Fruit fly (Drosophila melanogaster) whole organism, prepupa: ENCODE results near the gene mTerf3.

ENCODE experiments used
- CG10631 ChIP-seq: fragments of 200-800 bp; sonication (Bioruptor generic); optimal IDR thresholded peaks from 2 replicates; lab custom pipeline; 2016; ENCODE audit warnings: missing biosample characterization, missing genetic modification characterization
- CG10669 ChIP-seq: fragments of 200-800 bp; sonication (Bioruptor generic); optimal IDR thresholded peaks from 3 replicates; lab custom pipeline; 2018; ENCODE audit warnings: missing biosample characterization, mild to moderate bottlenecking, missing genetic modification characterization, moderate library complexity
- CG11294 ChIP-seq: fragments of 200-800 bp; sonication (Bioruptor generic); IDR thresholded peaks from 2 replicates; pipeline ENCODE4 v1.3.6; 2022; ENCODE audit warnings: missing biosample characterization, missing genetic modification characterization
- CG11902 ChIP-seq: fragments of 200-800 bp; sonication (Bioruptor generic); optimal IDR thresholded peaks from 3 replicates; lab custom pipeline; 2016; ENCODE audit warnings: missing biosample characterization, missing genetic modification characterization
- CG15336 ChIP-seq: fragments of 200-800 bp; sonication (Bioruptor generic); IDR thresholded peaks from 2 replicates; pipeline ENCODE4 v1.3.6; 2022; ENCODE audit warnings: missing biosample characterization, missing genetic modification characterization
- CG1621 ChIP-seq: fragments of 200-800 bp; sonication (Bioruptor generic); optimal IDR thresholded peaks from 3 replicates; lab custom pipeline; 2018; ENCODE audit warnings: missing biosample characterization, mild to moderate bottlenecking, missing genetic modification characterization
- CG16779 ChIP-seq: fragments of 200-800 bp; sonication (Bioruptor generic); optimal IDR thresholded peaks from 3 replicates; lab custom pipeline; 2017; ENCODE audit warnings: missing biosample characterization, mild to moderate bottlenecking, missing genetic modification characterization
- CG31627 ChIP-seq: fragments of 200-800 bp; sonication (Bioruptor generic); optimal IDR thresholded peaks from 3 replicates; lab custom pipeline; 2016; ENCODE audit warnings: missing biosample characterization, missing genetic modification characterization
- CG32006 ChIP-seq: fragments of 200-800 bp; sonication (Bioruptor generic); optimal IDR thresholded peaks from 3 replicates; lab custom pipeline; 2017; ENCODE audit warnings: missing biosample characterization, mild to moderate bottlenecking, missing genetic modification characterization
- CG6163 ChIP-seq: fragments of 200-800 bp; sonication (Bioruptor generic); IDR thresholded peaks from 3 replicates; pipeline ENCODE4 v1.3.6; 2022; ENCODE audit warnings: missing biosample characterization, missing genetic modification characterization
- CG6276 ChIP-seq: fragments of 200-800 bp; sonication (Bioruptor generic); optimal IDR thresholded peaks from 2 replicates; lab custom pipeline; 2017; ENCODE audit warnings: missing biosample characterization, mild to moderate bottlenecking, missing genetic modification characterization
- CG6808 ChIP-seq: fragments of 200-800 bp; sonication (Bioruptor generic); optimal IDR thresholded peaks from 3 replicates; lab custom pipeline; 2017; ENCODE audit warnings: missing biosample characterization, missing genetic modification characterization, mild to moderate bottlenecking, moderate library complexity, missing genetic modification reagents
- CG6854 ChIP-seq: fragments of 200-800 bp; sonication (Bioruptor generic); optimal IDR thresholded peaks from 2 replicates; lab custom pipeline; 2017; ENCODE audit warnings: missing biosample characterization, mild to moderate bottlenecking, missing genetic modification characterization
- CG7368 ChIP-seq: fragments of 200-800 bp; sonication (Bioruptor generic); optimal IDR thresholded peaks from 3 replicates; lab custom pipeline; 2016; ENCODE audit warnings: missing biosample characterization, missing genetic modification characterization
- CG8119 ChIP-seq: fragments of 200-800 bp; sonication (Bioruptor generic); IDR thresholded peaks from 3 replicates; pipeline ENCODE4 v1.3.6; 2022; ENCODE audit warnings: missing biosample characterization, missing genetic modification characterization
- CG8319 ChIP-seq: fragments of 200-800 bp; sonication (Bioruptor generic); optimal IDR thresholded peaks from 3 replicates; lab custom pipeline; 2016; ENCODE audit warnings: missing biosample characterization, missing genetic modification characterization
- CG8632 ChIP-seq: fragments of 200-800 bp; sonication (Bioruptor generic); optimal IDR thresholded peaks from 3 replicates; lab custom pipeline; 2016; ENCODE audit warnings: missing biosample characterization, missing genetic modification characterization
- CG9139 ChIP-seq: fragments of 200-800 bp; sonication (Bioruptor generic); optimal IDR thresholded peaks from 3 replicates; lab custom pipeline; 2017; ENCODE audit warnings: missing biosample characterization, mild to moderate bottlenecking, missing genetic modification characterization
- Eip75B ChIP-seq: fragments of 200-800 bp; sonication (Bioruptor generic); optimal IDR thresholded peaks from 3 replicates; lab custom pipeline; 2016; ENCODE audit warnings: missing biosample characterization, missing genetic modification characterization
- Eip78C ChIP-seq: fragments of 200-800 bp; sonication (Bioruptor generic); peaks from one replicate; lab custom pipeline; 2016; ENCODE audit warnings: missing biosample characterization, missing genetic modification characterization
- Eip93F ChIP-seq: fragments of 200-800 bp; sonication (Bioruptor generic); optimal IDR thresholded peaks from 2 replicates; lab custom pipeline; 2016; ENCODE audit warnings: missing biosample characterization, mild to moderate bottlenecking, missing genetic modification characterization
- Ets21C ChIP-seq: fragments of 200-800 bp; sonication (Bioruptor generic); optimal IDR thresholded peaks from 3 replicates; lab custom pipeline; 2016; ENCODE audit warnings: missing biosample characterization, missing genetic modification characterization
- Ets96B ChIP-seq: fragments of 200-800 bp; optimal IDR thresholded peaks from 2 replicates; lab custom pipeline; 2019; ENCODE audit warnings: missing biosample characterization, mild to moderate bottlenecking, missing genetic modification characterization, moderate library complexity
- Gug ChIP-seq: fragments of 200-800 bp; sonication (Bioruptor generic); IDR thresholded peaks from 2 replicates; pipeline ENCODE4 v1.3.6; 2022; ENCODE audit warnings: missing biosample characterization, missing genetic modification characterization
- Hr4 ChIP-seq: fragments of 200-800 bp; sonication (Bioruptor generic); optimal IDR thresholded peaks from 3 replicates; lab custom pipeline; 2016; ENCODE audit warnings: missing biosample characterization, missing genetic modification characterization
- Lpt ChIP-seq: fragments of 200-800 bp; sonication (Bioruptor generic); optimal IDR thresholded peaks from 3 replicates; lab custom pipeline; 2016; ENCODE audit warnings: missing biosample characterization, missing genetic modification characterization
- OdsH ChIP-seq: fragments of 200-800 bp; sonication (Bioruptor generic); optimal IDR thresholded peaks from 3 replicates; lab custom pipeline; 2016; ENCODE audit warnings: missing biosample characterization, missing genetic modification characterization
- Sox14 ChIP-seq: fragments of 200-800 bp; sonication (Bioruptor generic); optimal IDR thresholded peaks from 3 replicates; lab custom pipeline; 2016; ENCODE audit warnings: missing biosample characterization, missing genetic modification characterization
- Sox15 ChIP-seq: fragments of 200-800 bp; sonication (Bioruptor generic); optimal IDR thresholded peaks from 3 replicates; lab custom pipeline; 2016; ENCODE audit warnings: missing biosample characterization, missing genetic modification characterization
- achi ChIP-seq: fragments of 200-800 bp; sonication (Bioruptor generic); optimal IDR thresholded peaks from 3 replicates; lab custom pipeline; 2016; ENCODE audit warnings: missing biosample characterization, missing genetic modification characterization
- acj6 ChIP-seq: fragments of 200-800 bp; sonication (Bioruptor generic); optimal IDR thresholded peaks from 3 replicates; lab custom pipeline; 2016; ENCODE audit warnings: missing biosample characterization, missing genetic modification characterization
- dsx ChIP-seq: fragments of 200-800 bp; optimal IDR thresholded peaks from 3 replicates; lab custom pipeline; 2019; ENCODE audit warnings: missing biosample characterization, mild to moderate bottlenecking, missing genetic modification characterization, moderate library complexity; ENCODE audit not compliant: poor library complexity, severe bottlenecking
- esn ChIP-seq: fragments of 200-800 bp; sonication (Bioruptor generic); optimal IDR thresholded peaks from 2 replicates; lab custom pipeline; 2016; ENCODE audit warnings: missing biosample characterization, mild to moderate bottlenecking, missing genetic modification characterization, moderate library complexity
- fd59A ChIP-seq: fragments of 200-800 bp; sonication (Bioruptor generic); optimal IDR thresholded peaks from 2 replicates; lab custom pipeline; 2017; ENCODE audit warnings: missing biosample characterization, mild to moderate bottlenecking, missing genetic modification characterization, missing genetic modification reagents
- fd85E ChIP-seq: fragments of 200-800 bp; sonication (Bioruptor generic); optimal IDR thresholded peaks from 3 replicates; lab custom pipeline; 2016; ENCODE audit warnings: missing biosample characterization, missing genetic modification characterization
- fkh ChIP-seq: fragments of 200-800 bp; sonication (Bioruptor generic); optimal IDR thresholded peaks from 3 replicates; lab custom pipeline; 2017; ENCODE audit warnings: missing biosample characterization, mild to moderate bottlenecking, missing genetic modification characterization, moderate library complexity
- lz ChIP-seq: fragments of 200-800 bp; sonication (Bioruptor generic); optimal IDR thresholded peaks from 3 replicates; lab custom pipeline; 2016; ENCODE audit warnings: missing biosample characterization, missing genetic modification characterization
- salr ChIP-seq, 2 experiments: fragments of 200-800 bp; sonication (Bioruptor generic); optimal IDR thresholded peaks; 3 replicates each; lab custom pipeline; 2016 to 2018; ENCODE audit warnings: missing biosample characterization in 2 of 2, missing genetic modification characterization in 2 of 2, mild to moderate bottlenecking in 1 of 2
- ss ChIP-seq, 2 experiments: fragments of 200-800 bp; sonication (Bioruptor generic); optimal IDR thresholded peaks; 2 replicates in 1 of 2; 3 replicates in 1 of 2; lab custom pipeline; 2017 to 2018; ENCODE audit warnings: mild to moderate bottlenecking in 2 of 2, missing biosample characterization in 2 of 2, missing genetic modification characterization in 2 of 2, moderate library complexity in 1 of 2
- vri ChIP-seq: fragments of 200-800 bp; sonication (Bioruptor generic); optimal IDR thresholded peaks from 3 replicates; lab custom pipeline; 2016; ENCODE audit warnings: missing biosample characterization, mild to moderate bottlenecking, missing genetic modification characterization

Gene mTerf3

DNA sequence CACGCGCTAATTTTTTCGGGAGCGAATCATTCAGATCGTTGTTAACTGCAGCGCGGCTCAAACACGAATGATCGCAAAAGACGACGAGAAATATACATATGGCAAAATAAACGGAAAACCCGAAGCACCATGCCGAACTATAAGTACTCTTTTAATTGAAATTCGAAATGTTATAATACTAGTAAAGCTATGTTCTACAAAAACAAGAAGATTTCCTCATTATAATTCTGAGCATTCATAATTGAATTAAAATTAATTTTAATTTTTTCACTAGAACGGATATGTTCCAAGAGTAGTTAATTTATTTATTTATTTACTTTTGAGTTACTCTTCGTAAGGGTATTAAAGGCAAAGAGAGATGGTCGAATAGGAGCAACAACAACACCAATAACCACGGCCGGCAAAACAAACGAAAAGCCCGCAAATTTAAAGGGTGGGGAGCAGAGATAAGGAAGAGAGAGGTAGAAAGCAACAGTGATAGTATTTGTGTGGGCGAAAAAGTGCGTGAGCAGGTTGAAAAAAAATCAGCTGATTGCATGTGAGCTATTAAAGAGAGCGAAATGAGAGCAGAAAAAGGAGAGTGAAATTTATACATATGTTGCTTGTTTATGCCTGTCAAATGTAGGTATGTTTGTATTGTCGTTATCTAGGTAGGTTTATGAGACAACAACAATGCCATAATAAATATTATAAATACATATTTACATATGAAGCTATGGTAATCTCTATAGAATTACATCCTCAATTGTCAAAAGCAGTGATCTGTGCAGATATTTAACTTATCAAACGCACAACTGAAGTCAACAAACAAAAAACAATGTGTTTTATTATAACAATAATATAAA is 26.9 kb downstream of the mTerf3 start (continued):
- TF ChIP-seq Eip75B (GFP tag; lab: Kevin White, UChicago) (peak; percentile 92), Hr4 (GFP tag; lab: Kevin White, UChicago) (peak; percentile 93), CG11902 (GFP tag; lab: Kevin White, UChicago) (peak; percentile 74), CG10669 (GFP tag; lab: Kevin White, UChicago) (peak; percentile 83), OdsH (GFP tag; lab: Kevin White, UChicago) (peak; percentile 88), Lpt (GFP tag; lab: Kevin White, UChicago) (peak; percentile 74), CG32006 (GFP tag; lab: Kevin White, UChicago) (peak; percentile 90), Ets96B (tag; lab: Kevin White, UChicago) (peak; percentile 85), CG1621 (no peak), CG16779 (tag; lab: Kevin White, UChicago) (peak; percentile 83), CG9139 (GFP tag; lab: Kevin White, UChicago) (peak; percentile 84), CG6163 (GFP tag; lab: Robert Waterston, UW) (peak; percentile 90), CG7368 (GFP tag; lab: Kevin White, UChicago) (peak; percentile 83), Sox15 (peak; percentile 83), achi (peak; percentile 88), Sox14 (GFP tag; lab: Kevin White, UChicago) (peak; percentile 86), CG6808 (peak; percentile 80), CG8632 (GFP tag; lab: Kevin White, UChicago) (peak; percentile 92), fkh (GFP tag; lab: Kevin White, UChicago) (peak; percentile 76), CG6276 (GFP tag; lab: Kevin White, UChicago) (peak; percentile 90)

DNA sequence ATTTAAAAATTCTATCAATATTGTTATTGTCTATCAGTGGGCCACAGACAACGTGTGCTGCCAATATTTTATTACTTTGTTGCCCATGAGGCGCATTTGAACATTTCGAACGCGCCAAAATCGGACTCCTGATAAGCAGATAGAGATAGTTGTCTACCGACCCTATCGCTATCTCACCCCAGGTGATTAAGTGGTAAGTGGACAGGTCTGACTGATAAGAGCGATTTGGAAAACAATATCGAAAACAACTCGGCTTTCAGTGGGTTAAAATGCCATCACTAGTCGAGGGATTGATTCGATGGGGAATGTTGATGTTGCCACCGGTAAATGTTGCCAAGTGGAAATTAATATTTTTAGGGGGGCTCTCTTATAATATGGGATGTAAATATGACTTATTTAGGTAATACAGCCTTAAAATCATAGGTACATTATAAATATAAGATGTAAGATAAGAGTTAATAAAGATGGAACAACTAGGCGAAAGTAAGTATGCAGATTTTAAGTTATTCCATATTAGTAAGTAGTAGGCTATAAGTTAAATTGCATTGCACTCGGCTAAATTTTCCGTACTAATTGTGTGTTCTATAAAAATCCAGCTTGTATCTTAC is 28.9 kb downstream of the mTerf3 start, which contains the start of gene ND-39:
TSS of gene ND-39 (plus strand) at position 558 of the 608 bp plus-strand sequence.
- TF ChIP-seq CG10669 (GFP tag; lab: Kevin White, UChicago) (no peak), Eip78C (peak; percentile 1), vri (peak; percentile 10), CG32006 (GFP tag; lab: Kevin White, UChicago) (no peak)

DNA sequence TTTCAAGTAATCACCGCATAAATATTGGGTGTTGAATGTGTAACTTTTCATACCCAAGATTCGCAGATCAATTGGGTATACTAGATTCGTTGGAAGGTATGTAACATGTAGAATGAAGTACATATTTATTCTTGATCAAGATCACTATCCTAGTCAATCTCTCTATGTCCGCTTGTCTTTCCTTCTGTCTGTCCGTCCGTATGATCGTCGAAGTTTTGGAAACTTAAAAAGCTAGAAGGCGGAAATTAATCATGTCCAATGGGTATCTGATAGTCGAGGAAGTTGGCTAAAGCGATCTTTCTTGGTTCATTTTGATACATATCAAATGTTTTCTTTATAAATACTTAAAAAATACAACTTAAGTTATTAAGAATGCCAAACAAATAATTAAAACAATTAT is 32.9 kb downstream of the mTerf3 start:
- TF ChIP-seq esn = peak; percentile 2
- TF ChIP-seq dsx (GFP tag; lab: Kevin White, UChicago) = no peak
- TF ChIP-seq achi = no peak
- peak; percentile 0 for TF ChIP-seq lz

DNA sequence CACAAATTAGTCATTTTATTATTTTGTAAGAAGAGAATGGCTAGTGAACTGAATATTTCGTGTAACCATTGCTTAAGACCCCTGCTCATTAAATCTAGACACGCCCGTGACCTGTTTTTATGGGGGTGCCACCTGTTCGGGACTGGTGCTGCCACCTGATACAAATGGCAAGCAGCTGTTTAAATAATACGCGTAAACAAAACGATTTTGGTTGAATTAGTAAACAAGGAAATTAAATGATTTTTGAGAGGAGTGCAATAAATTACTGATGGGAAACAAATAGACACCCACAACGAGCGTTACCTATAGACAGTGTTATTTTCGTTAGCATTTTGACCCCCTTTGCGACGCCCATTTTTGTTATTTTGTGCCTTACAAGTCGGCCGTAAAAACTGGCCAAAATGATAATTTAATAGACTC is 45.8 kb downstream of the mTerf3 start:
- TF ChIP-seq CG10669 (GFP tag; lab: Kevin White, UChicago) (peak; percentile 78), Ets21C (GFP tag; lab: Kevin White, UChicago) (peak; percentile 78), CG31627 (GFP tag; lab: Kevin White, UChicago) (peak; percentile 88), CG9139 (GFP tag; lab: Kevin White, UChicago) (peak; percentile 28), CG8319 (GFP tag; lab: Kevin White, UChicago) (peak; percentile 75), OdsH (GFP tag; lab: Kevin White, UChicago) (peak; percentile 86), dsx (GFP tag; lab: Kevin White, UChicago) (peak; percentile 77), fkh (GFP tag; lab: Kevin White, UChicago) (peak; percentile 98), esn (peak; percentile 92), Hr4 (GFP tag; lab: Kevin White, UChicago) (peak; percentile 89), Gug (GFP tag; lab: Robert Waterston, UW) (no peak), fd85E (GFP tag; lab: Kevin White, UChicago) (peak; percentile 14), lz (peak; percentile 85), CG6854 (GFP tag; lab: Kevin White, UChicago) (peak; percentile 67), CG11294 (no peak), Sox14 (GFP tag; lab: Kevin White, UChicago) (peak; percentile 87), CG8119 (GFP tag; lab: Robert Waterston, UW) (no peak), achi (peak; percentile 88), CG10631 (GFP tag; lab: Kevin White, UChicago) (peak; percentile 88), fd59A (GFP tag; lab: Kevin White, UChicago) (peak; percentile 56), Sox15 (peak; percentile 68), Eip93F (GFP tag; lab: Kevin White, UChicago) (peak; percentile 82), CG6808 (peak; percentile 73), CG16779 (tag; lab: Kevin White, UChicago) (peak; percentile 74), CG6276 (GFP tag; lab: Kevin White, UChicago) (peak; percentile 83), acj6 (GFP tag; lab: Kevin White, UChicago) (peak; percentile 83), salr (GFP tag; optimal IDR thresholded peaks at IDR 0.05; lab: Kevin White, UChicago) (peak; percentile 54 to 85), CG15336 (no peak), ss (GFP tag; optimal IDR thresholded peaks at IDR 0.05; lab: Kevin White, UChicago) (peak; percentile 52 to 74)
